Worm (Caenorhabditis elegans) whole organism, L1 larva: Measurements from ENCODE around the gene ins-10.
A peak's percentile ranks its signal among the peaks of the same experiment; 100 is the strongest.

Experiments
- ces-1 ChIP-seq: fragments of 150-350 bp; optimal IDR thresholded peaks from 2 replicates; lab custom pipeline; 2014; ENCODE audit warnings: missing biosample characterization, missing genetic modification reagents, missing genetic modification characterization
- rnt-1 ChIP-seq: sonication (generic microtip); optimal IDR thresholded peaks from 2 replicates; lab custom pipeline; 2016; ENCODE audit warnings: mild to moderate bottlenecking, missing genetic modification characterization, moderate library complexity, missing compliant biosample characterization
- tbx-2 ChIP-seq: sonication (generic microtip); optimal IDR thresholded peaks from 2 replicates; lab custom pipeline; 2016; ENCODE audit warnings: missing genetic modification characterization, missing compliant biosample characterization

DNA sequence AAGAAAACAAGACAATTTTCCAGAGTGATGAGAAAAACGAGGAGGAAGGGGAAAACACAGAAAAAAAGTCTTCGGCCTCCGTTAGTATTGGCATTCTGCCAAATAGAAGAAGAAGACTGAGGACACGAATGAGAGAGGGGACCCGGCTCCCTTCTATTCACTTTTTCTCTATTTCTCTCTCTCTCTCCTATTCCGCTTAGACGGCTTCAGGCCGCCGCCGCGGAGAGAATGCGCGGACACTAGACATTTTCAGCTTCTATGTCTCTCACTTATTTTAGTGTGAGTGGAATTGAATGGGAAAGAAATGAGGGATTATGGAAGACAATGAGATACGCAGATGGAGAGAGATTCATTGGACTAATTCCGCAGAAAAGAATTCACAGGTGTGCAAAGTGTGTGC, 26.9 kb upstream of the ins-10 start:
- TF ChIP-seq rnt-1 (tag; lab: Kevin White, UChicago) (no peak), tbx-2 (peak; percentile 12), ces-1 (no peak)
